Fruit fly (Drosophila melanogaster) whole organism, pupa: Measurements from ENCODE around the gene tyf.

Experiments
- CG10348 ChIP-seq: fragments of 200-800 bp; sonication (Bioruptor generic); IDR thresholded peaks from 2 replicates; pipeline ENCODE4 v1.3.6; 2022; ENCODE audit warnings: missing biosample characterization, missing genetic modification characterization
- CG12605 ChIP-seq: fragments of 200-800 bp; sonication (Bioruptor generic); IDR thresholded peaks from 2 replicates; pipeline ENCODE4 v1.3.6; 2022; ENCODE audit warnings: missing biosample characterization, missing genetic modification characterization
- CG13204 ChIP-seq: fragments of 200-800 bp; sonication (Bioruptor generic); optimal IDR thresholded peaks from 2 replicates; lab custom pipeline; 2018; ENCODE audit warnings: missing biosample characterization, mild to moderate bottlenecking, missing genetic modification characterization, moderate library complexity
- CG14655 ChIP-seq: fragments of 200-800 bp; sonication (Bioruptor generic); optimal IDR thresholded peaks from 3 replicates; lab custom pipeline; 2017; ENCODE audit warnings: mild to moderate bottlenecking, missing biosample characterization, missing genetic modification reagents, missing genetic modification characterization
- CG15710 ChIP-seq: fragments of 200-800 bp; sonication (Bioruptor generic); optimal IDR thresholded peaks from 2 replicates; lab custom pipeline; 2018; ENCODE audit warnings: missing biosample characterization, mild to moderate bottlenecking, missing genetic modification characterization, moderate library complexity
- CG17806 ChIP-seq: fragments of 200-800 bp; sonication (Bioruptor generic); optimal IDR thresholded peaks from 2 replicates; lab custom pipeline; 2018; ENCODE audit warnings: missing biosample characterization, mild to moderate bottlenecking, missing genetic modification characterization, moderate library complexity
- CG32121 ChIP-seq: fragments of 200-800 bp; sonication (Bioruptor generic); IDR thresholded peaks from 2 replicates; pipeline ENCODE4 v1.3.6; 2022; ENCODE audit warnings: missing biosample characterization, missing genetic modification characterization
- CG34367 ChIP-seq: fragments of 200-800 bp; sonication (Bioruptor generic); optimal IDR thresholded peaks from 2 replicates; lab custom pipeline; 2018; ENCODE audit warnings: missing biosample characterization, mild to moderate bottlenecking, missing genetic modification characterization
- CG4496 ChIP-seq: fragments of 200-800 bp; sonication (Bioruptor generic); IDR thresholded peaks from 3 replicates; pipeline ENCODE4 v1.3.6; 2022; ENCODE audit warnings: missing biosample characterization, missing genetic modification characterization
- CG8159 ChIP-seq: fragments of 200-800 bp; sonication (Bioruptor generic); optimal IDR thresholded peaks from 3 replicates; lab custom pipeline; 2018; ENCODE audit warnings: missing biosample characterization, mild to moderate bottlenecking, missing genetic modification characterization, moderate library complexity
- CG8301 ChIP-seq: fragments of 200-800 bp; sonication (Bioruptor generic); optimal IDR thresholded peaks from 2 replicates; lab custom pipeline; 2018; ENCODE audit warnings: missing biosample characterization, mild to moderate bottlenecking, missing genetic modification characterization
- CG9948 ChIP-seq: fragments of 200-800 bp; sonication (Bioruptor generic); optimal IDR thresholded peaks from 2 replicates; lab custom pipeline; 2018; ENCODE audit warnings: missing biosample characterization, mild to moderate bottlenecking, missing genetic modification characterization, moderate library complexity
- D1 ChIP-seq: fragments of 200-800 bp; sonication (Bioruptor generic); optimal IDR thresholded peaks from 2 replicates; lab custom pipeline; 2018; ENCODE audit warnings: missing biosample characterization, mild to moderate bottlenecking, missing genetic modification characterization, moderate library complexity
- EcR ChIP-seq: fragments of 200-800 bp; sonication (Bioruptor generic); optimal IDR thresholded peaks from 3 replicates; lab custom pipeline; 2019; ENCODE audit warnings: missing biosample characterization, missing genetic modification characterization, mild to moderate bottlenecking, moderate library complexity, missing genetic modification reagents
- Ets98B ChIP-seq: fragments of 200-800 bp; sonication (Bioruptor generic); IDR thresholded peaks from 2 replicates; pipeline ENCODE4 v1.3.6; 2022; ENCODE audit warnings: missing biosample characterization, missing genetic modification characterization
- Pif1A ChIP-seq: fragments of 200-800 bp; sonication (Bioruptor generic); optimal IDR thresholded peaks from 3 replicates; lab custom pipeline; 2016; ENCODE audit warnings: missing biosample characterization, missing genetic modification characterization
- Pif1B ChIP-seq: fragments of 200-800 bp; sonication (Bioruptor generic); optimal IDR thresholded peaks from 3 replicates; lab custom pipeline; 2016; ENCODE audit warnings: missing biosample characterization, missing genetic modification characterization
- Snoo ChIP-seq: fragments of 200-800 bp; sonication (Bioruptor generic); optimal IDR thresholded peaks from 3 replicates; lab custom pipeline; 2017; ENCODE audit warnings: missing biosample characterization, mild to moderate bottlenecking, missing genetic modification characterization, inconsistent platforms
- fd96Ca ChIP-seq: fragments of 200-800 bp; sonication (Bioruptor generic); IDR thresholded peaks from 3 replicates; pipeline ENCODE4 v1.3.6; 2022; ENCODE audit warnings: missing biosample characterization, missing genetic modification characterization
- gl ChIP-seq: fragments of 200-800 bp; sonication (Bioruptor generic); optimal IDR thresholded peaks from 2 replicates; lab custom pipeline; 2018; ENCODE audit warnings: missing biosample characterization, mild to moderate bottlenecking, missing genetic modification characterization
- rn ChIP-seq: fragments of 200-800 bp; sonication (Bioruptor generic); IDR thresholded peaks from 2 replicates; pipeline ENCODE4 v1.3.6; 2022; ENCODE audit warnings: missing biosample characterization, missing genetic modification characterization

Gene tyf

dm6 chrX:4108612-4109173, 8.1 kb upstream of the tyf start:
- TF ChIP-seq EcR (GFP tag; lab: Kevin White, UChicago) (peak; percentile 97), CG32121 (GFP tag; lab: Robert Waterston, UW) (no peak)

- no peak for TF ChIP-seq Ets98B (GFP tag; lab: Robert Waterston, UW)
- no peak for TF ChIP-seq Pif1A (GFP tag; lab: Kevin White, UChicago)
- TF ChIP-seq CG8159 (tag; lab: Kevin White, UChicago): no peak
- TF ChIP-seq D1 (tag; lab: Kevin White, UChicago): no peak
- TF ChIP-seq Snoo (tag; lab: Kevin White, UChicago): no peak
- TF ChIP-seq EcR (GFP tag; lab: Kevin White, UChicago): no peak
- no peak for TF ChIP-seq rn (GFP tag; lab: Robert Waterston, UW)
- TF ChIP-seq CG9948 (tag; lab: Kevin White, UChicago): no peak
- no peak for TF ChIP-seq CG15710
- no peak for TF ChIP-seq CG32121 (GFP tag; lab: Robert Waterston, UW)
- TF ChIP-seq CG14655 (GFP tag; lab: Kevin White, UChicago): no peak
- no peak for TF ChIP-seq Pif1B (GFP tag; lab: Kevin White, UChicago)
- no peak for TF ChIP-seq CG8301 (tag; lab: Kevin White, UChicago)
- TF ChIP-seq CG10348: no peak
- TF ChIP-seq gl: no peak
Measured at dm6 chrX:4113698-4114216, 3.1 kb upstream of the tyf start, which contains the start of the genes dgt4 and Nsun2. dgt4 (plus strand) TSS chrX:4113701. Nsun2 (minus strand) TSS chrX:4113734.

dm6 chrX:4119582-4119981, 2.8 kb downstream of the tyf start:
- no peak for TF ChIP-seq CG32121 (GFP tag; lab: Robert Waterston, UW)
- TF ChIP-seq CG13204: no peak
- TF ChIP-seq Snoo (tag; lab: Kevin White, UChicago): no peak
- no peak for TF ChIP-seq Pif1A (GFP tag; lab: Kevin White, UChicago)
- no peak for TF ChIP-seq Pif1B (GFP tag; lab: Kevin White, UChicago)
- no peak for TF ChIP-seq CG9948 (tag; lab: Kevin White, UChicago)
- TF ChIP-seq CG17806: no peak

- TF ChIP-seq CG8159 (tag; lab: Kevin White, UChicago) (no peak), CG15710 (no peak), Ets98B (GFP tag; lab: Robert Waterston, UW) (no peak), CG14655 (GFP tag; lab: Kevin White, UChicago) (no peak), CG9948 (tag; lab: Kevin White, UChicago) (no peak), Snoo (tag; lab: Kevin White, UChicago) (no peak), fd96Ca (GFP tag; lab: Robert Waterston, UW) (no peak), CG4496 (GFP tag; lab: Robert Waterston, UW) (no peak)
Measured at dm6 chrX:4131049-4131629, 14.3 kb downstream of the tyf start, which contains the start of gene GlcAT-I. GlcAT-I (plus strand) TSS chrX:4131211.

- no peak for TF ChIP-seq Pif1A (GFP tag; lab: Kevin White, UChicago)
- no peak for TF ChIP-seq CG13204
- no peak for TF ChIP-seq fd96Ca (GFP tag; lab: Robert Waterston, UW)
- TF ChIP-seq D1 (tag; lab: Kevin White, UChicago): no peak
- TF ChIP-seq CG12605: no peak
- TF ChIP-seq CG15710: no peak
- no peak for TF ChIP-seq CG34367 (tag; lab: Kevin White, UChicago)
- TF ChIP-seq Snoo (tag; lab: Kevin White, UChicago): no peak
- no peak for TF ChIP-seq CG4496 (GFP tag; lab: Robert Waterston, UW)
- TF ChIP-seq Ets98B (GFP tag; lab: Robert Waterston, UW): no peak
- TF ChIP-seq Pif1B (GFP tag; lab: Kevin White, UChicago): no peak
- no peak for TF ChIP-seq CG9948 (tag; lab: Kevin White, UChicago)
- TF ChIP-seq rn (GFP tag; lab: Robert Waterston, UW): no peak
- TF ChIP-seq CG10348: no peak
- TF ChIP-seq CG32121 (GFP tag; lab: Robert Waterston, UW): no peak
- no peak for TF ChIP-seq CG8301 (tag; lab: Kevin White, UChicago)
- TF ChIP-seq CG17806: no peak
- no peak for TF ChIP-seq CG14655 (GFP tag; lab: Kevin White, UChicago)
Measured at dm6 chrX:4139043-4139442, 22.2 kb downstream of the tyf start.

- TF ChIP-seq Pif1A (GFP tag; lab: Kevin White, UChicago) (peak; percentile 19), CG4496 (GFP tag; lab: Robert Waterston, UW) (0 out of 3 replicates have a peak, but pooled peaks have one; percentile 19), CG12605 (no peak), CG13204 (no peak), D1 (tag; lab: Kevin White, UChicago) (no peak), CG8301 (tag; lab: Kevin White, UChicago) (peak; percentile 30), CG8159 (tag; lab: Kevin White, UChicago) (peak; percentile 4), CG32121 (GFP tag; lab: Robert Waterston, UW) (no peak), rn (GFP tag; lab: Robert Waterston, UW) (no peak), EcR (GFP tag; lab: Kevin White, UChicago) (no peak), Pif1B (GFP tag; lab: Kevin White, UChicago) (no peak), CG34367 (tag; lab: Kevin White, UChicago) (no peak), CG9948 (tag; lab: Kevin White, UChicago) (no peak), CG15710 (no peak), Snoo (tag; lab: Kevin White, UChicago) (no peak), CG10348 (no peak), fd96Ca (GFP tag; lab: Robert Waterston, UW) (peak; percentile 45; the same call in 1 of the 3 replicates), CG14655 (GFP tag; lab: Kevin White, UChicago) (peak; percentile 17), CG17806 (no peak), Ets98B (GFP tag; lab: Robert Waterston, UW) (peak; percentile 36), gl (no peak)
Measured at dm6 chrX:4150989-4151388, 34.2 kb downstream of the tyf start.
